Worm (Caenorhabditis elegans) whole organism, early embryonic: Measurements from ENCODE around the gene far-3.

Experiments
- F13C5.2 ChIP-seq: sonication (generic microtip); optimal IDR thresholded peaks from 2 replicates; lab custom pipeline; 2017; ENCODE audit warnings: mild to moderate bottlenecking, missing genetic modification characterization, inconsistent platforms, missing compliant biosample characterization
- aly-1 ChIP-seq: sonication (generic microtip); optimal IDR thresholded peaks from 2 replicates; lab custom pipeline; 2016; ENCODE audit warnings: missing genetic modification characterization, missing compliant biosample characterization
- ama-1 ChIP-seq: fragments of 150-350 bp; optimal IDR thresholded peaks from 2 replicates; lab custom pipeline; 2014
- ceh-13 ChIP-seq: fragments of 200-800 bp; sonication (Bioruptor generic); optimal IDR thresholded peaks from 2 replicates; lab custom pipeline; 2018; ENCODE audit warnings: mild to moderate bottlenecking, missing genetic modification characterization, missing compliant biosample characterization
- ceh-36 ChIP-seq: sonication (generic microtip); optimal IDR thresholded peaks from 2 replicates; lab custom pipeline; 2016; ENCODE audit warnings: missing genetic modification characterization, inconsistent platforms, missing compliant biosample characterization
- ets-7 ChIP-seq: sonication (generic microtip); optimal IDR thresholded peaks from 2 replicates; lab custom pipeline; 2016; ENCODE audit warnings: missing genotype, missing genetic modification characterization, missing compliant biosample characterization
- flt-1 ChIP-seq: fragments of 200-800 bp; sonication (Bioruptor generic); IDR thresholded peaks from 2 replicates; pipeline ENCODE4 v1.3.6; 2022; ENCODE audit warnings: missing genetic modification characterization, missing compliant biosample characterization
- hmbx-1 ChIP-seq: sonication (generic microtip); optimal IDR thresholded peaks from 2 replicates; lab custom pipeline; 2016; ENCODE audit warnings: mild to moderate bottlenecking, missing genetic modification characterization, missing compliant biosample characterization
- hmg-4 ChIP-seq: fragments of 200-800 bp; sonication (Bioruptor generic); optimal IDR thresholded peaks from 2 replicates; lab custom pipeline; 2018; ENCODE audit warnings: mild to moderate bottlenecking, missing genetic modification characterization, missing compliant biosample characterization
- hnd-1 ChIP-seq: sonication (generic microtip); optimal IDR thresholded peaks from 2 replicates; lab custom pipeline; 2016; ENCODE audit warnings: missing genetic modification characterization, missing compliant biosample characterization
- sea-1 ChIP-seq: fragments of 200-800 bp; sonication (Bioruptor generic); conservative IDR thresholded peaks from 2 replicates; pipeline ENCODE4 v1.3.6; 2022; ENCODE audit warnings: missing genetic modification characterization, missing compliant biosample characterization
- tbx-37 ChIP-seq: fragments of 200-800 bp; sonication (Bioruptor generic); conservative IDR thresholded peaks from 2 replicates; pipeline ENCODE4 v1.3.6; 2022; ENCODE audit warnings: missing genetic modification reagents, missing genetic modification characterization, missing compliant biosample characterization
- tra-4 ChIP-seq: sonication (generic microtip); optimal IDR thresholded peaks from 2 replicates; lab custom pipeline; 2017; ENCODE audit warnings: missing genetic modification characterization, missing compliant biosample characterization

- TF ChIP-seq ama-1 (lab: Kevin White, UChicago) (no peak), ets-7 (tag; lab: Kevin White, UChicago) (no peak), sea-1 (GFP tag; lab: Robert Waterston, UW) (no peak), flt-1 (GFP tag; lab: Robert Waterston, UW) (no peak), tra-4 (tag; lab: Kevin White, UChicago) (no peak), F13C5.2 (tag; lab: Kevin White, UChicago) (no peak), hmg-4 (GFP tag; lab: Kevin White, UChicago) (no peak), hmbx-1 (no peak), ceh-36 (no peak), hnd-1 (tag; lab: Kevin White, UChicago) (no peak), aly-1 (tag; lab: Kevin White, UChicago) (no peak), tbx-37 (no peak), ceh-13 (GFP tag; lab: Kevin White, UChicago) (no peak)
These were observed 24.2 kb upstream of the far-3 start for ce11 chrV:13021540-13021939.
